Worm (Caenorhabditis elegans) whole organism, young adult: ENCODE measurements around the gene nhr-137.

Experiments
- ama-1 ChIP-seq, 3 experiments: fragments of 150-350 bp in 1 of 3; sonication (generic microtip) in 2 of 3; optimal IDR thresholded peaks; 2 replicates each; lab custom pipeline; 2014 to 2018; ENCODE audit warnings: missing biosample characterization in 2 of 3, missing genetic modification characterization in 2 of 3, missing genetic modification reagents in 2 of 3
- nfyb-1 ChIP-seq: fragments of 200-800 bp; sonication (Bioruptor generic); IDR thresholded peaks from 2 replicates; pipeline ENCODE4 v1.3.6; 2022; ENCODE audit warnings: missing genetic modification reagents, missing genetic modification characterization, missing compliant biosample characterization

ce11 chrX:6644971-6645704 lies 23.7 kb downstream of the nhr-137 start, which contains the start of gene C56E10.3:
- TF ChIP-seq ama-1 (optimal IDR thresholded peaks at IDR 0.05; lab: Kevin White, UChicago) = no peak
- no peak for TF ChIP-seq ama-1 (GFP tag; optimal IDR thresholded peaks at IDR 0.05; lab: Kevin White, UChicago)
- TF ChIP-seq nfyb-1 (GFP tag; lab: Robert Waterston, UW) = no peak
